Worm (Caenorhabditis elegans) whole organism, L1 larva: ENCODE data around the gene sma-6.

Experiments used
- aly-2 ChIP-seq: fragments of 150-350 bp; optimal IDR thresholded peaks from 2 replicates; lab custom pipeline; 2014; ENCODE audit warnings: missing biosample characterization, missing genetic modification characterization
- ces-1 ChIP-seq: fragments of 150-350 bp; optimal IDR thresholded peaks from 2 replicates; lab custom pipeline; 2014; ENCODE audit warnings: missing biosample characterization, missing genetic modification reagents, missing genetic modification characterization
- nhr-90 ChIP-seq: sonication (generic microtip); optimal IDR thresholded peaks from 2 replicates; lab custom pipeline; 2016; ENCODE audit warnings: mild to moderate bottlenecking, missing genetic modification characterization, missing compliant biosample characterization; ENCODE audit not compliant: poor library complexity
- zip-4 ChIP-seq: fragments of 200-800 bp; sonication (Bioruptor generic); optimal IDR thresholded peaks from 2 replicates; lab custom pipeline; 2018; ENCODE audit warnings: mild to moderate bottlenecking, missing genetic modification characterization, moderate library complexity, missing compliant biosample characterization

- TF ChIP-seq aly-2 (tag; lab: Kevin White, UChicago) (no peak), zip-4 (GFP tag; lab: Kevin White, UChicago) (no peak), nhr-90 (tag; lab: Kevin White, UChicago) (no peak), ces-1 (GFP tag; lab: Kevin White, UChicago) (no peak)
These were observed 34.6 kb downstream of the sma-6 start, which contains the start of gene C32D5.12 for ce11 chrII:6358905-6359304.
